Worm (Caenorhabditis elegans) whole organism, L3 larva: ENCODE measurements around the gene Y57A10A.27.
A peak's percentile ranks its signal among the peaks of the same experiment; 100 is the strongest.

Source experiments
- R02D3.7 ChIP-seq: fragments of 150-350 bp; optimal IDR thresholded peaks from 2 replicates; lab custom pipeline; 2014; ENCODE audit warnings: missing biosample characterization, missing genetic modification characterization
- ZK546.5 ChIP-seq: sonication (generic microtip); optimal IDR thresholded peaks from 2 replicates; lab custom pipeline; 2017; ENCODE audit warnings: missing biosample characterization, missing genetic modification characterization
- aly-2 ChIP-seq: fragments of 150-350 bp; optimal IDR thresholded peaks from 2 replicates; lab custom pipeline; 2014; ENCODE audit warnings: missing biosample characterization, missing genetic modification characterization
- ama-1 ChIP-seq: fragments of 150-350 bp; optimal IDR thresholded peaks from 2 replicates; lab custom pipeline; 2018
- ceh-16 ChIP-seq: sonication (generic microtip); optimal IDR thresholded peaks from 2 replicates; lab custom pipeline; 2017; ENCODE audit warnings: missing biosample characterization, missing genetic modification characterization
- ceh-28 ChIP-seq: fragments of 150-350 bp; optimal IDR thresholded peaks from 2 replicates; lab custom pipeline; 2014; ENCODE audit warnings: missing biosample characterization, missing genetic modification reagents, missing genetic modification characterization
- ceh-82 ChIP-seq: fragments of 150-350 bp; optimal IDR thresholded peaks from 2 replicates; lab custom pipeline; 2014; ENCODE audit warnings: missing biosample characterization, missing genetic modification characterization
- ceh-9 ChIP-seq: sonication (generic microtip); optimal IDR thresholded peaks from 2 replicates; lab custom pipeline; 2018; ENCODE audit warnings: missing biosample characterization, missing genetic modification characterization
- daf-12 ChIP-seq: fragments of 150-350 bp; optimal IDR thresholded peaks from 2 replicates; lab custom pipeline; 2014; ENCODE audit warnings: missing biosample characterization, missing genetic modification reagents, missing genetic modification characterization
- egl-27 ChIP-seq: sonication (generic microtip); optimal IDR thresholded peaks from 4 replicates; lab custom pipeline; 2017; ENCODE audit warnings: missing biosample characterization, missing genetic modification reagents, missing genetic modification characterization
- elt-1 ChIP-seq: fragments of 150-350 bp; optimal IDR thresholded peaks from 2 replicates; lab custom pipeline; 2014; ENCODE audit warnings: missing biosample characterization, missing genetic modification characterization
- elt-3 ChIP-seq, 3 experiments: fragments of 150-350 bp in 1 of 3; sonication (generic microtip) in 2 of 3; optimal IDR thresholded peaks; 2 replicates in 2 of 3; 4 replicates in 1 of 3; lab custom pipeline; 2014 to 2017; ENCODE audit warnings: missing biosample characterization in 3 of 3, missing genetic modification characterization in 3 of 3
- fkh-10 ChIP-seq: sonication (generic microtip); optimal IDR thresholded peaks from 2 replicates; lab custom pipeline; 2017; ENCODE audit warnings: missing biosample characterization, missing genetic modification reagents, missing genetic modification characterization
- fkh-2 ChIP-seq: fragments of 150-350 bp; optimal IDR thresholded peaks from 2 replicates; lab custom pipeline; 2014; ENCODE audit warnings: missing biosample characterization, missing genetic modification reagents, missing genetic modification characterization
- fos-1 ChIP-seq: fragments of 150-350 bp; optimal IDR thresholded peaks from 2 replicates; lab custom pipeline; 2014; ENCODE audit warnings: missing biosample characterization, missing genetic modification characterization
- hmg-11 ChIP-seq: sonication (generic microtip); optimal IDR thresholded peaks from 2 replicates; lab custom pipeline; 2016; ENCODE audit warnings: missing genetic modification characterization, missing compliant biosample characterization
- jun-1 ChIP-seq: fragments of 150-350 bp; optimal IDR thresholded peaks from 2 replicates; lab custom pipeline; 2014; ENCODE audit warnings: missing biosample characterization, missing genetic modification reagents, missing genetic modification characterization
- lin-15B ChIP-seq: fragments of 150-350 bp; optimal IDR thresholded peaks from 2 replicates; lab custom pipeline; 2014; ENCODE audit warnings: missing biosample characterization, missing genetic modification characterization
- lin-39 ChIP-seq: fragments of 150-350 bp; optimal IDR thresholded peaks from 2 replicates; lab custom pipeline; 2018; ENCODE audit warnings: missing biosample characterization, missing genetic modification reagents, missing genetic modification characterization
- nfya-1 ChIP-seq: sonication (generic microtip); optimal IDR thresholded peaks from 2 replicates; lab custom pipeline; 2017; ENCODE audit warnings: missing genetic modification characterization, mild to moderate bottlenecking, missing compliant biosample characterization, antibody characterized with exemption, moderate library complexity; ENCODE audit not compliant: insufficient read depth
- nhr-11 ChIP-seq: fragments of 150-350 bp; optimal IDR thresholded peaks from 2 replicates; lab custom pipeline; 2014; ENCODE audit warnings: missing biosample characterization, missing genetic modification characterization
- nhr-12 ChIP-seq: fragments of 150-350 bp; optimal IDR thresholded peaks from 2 replicates; lab custom pipeline; 2014; ENCODE audit warnings: missing biosample characterization, missing genetic modification characterization
- nhr-23 ChIP-seq: fragments of 150-350 bp; optimal IDR thresholded peaks from 2 replicates; lab custom pipeline; 2014; ENCODE audit warnings: missing biosample characterization, missing genetic modification reagents, missing genetic modification characterization
- nhr-237 ChIP-seq: fragments of 150-350 bp; optimal IDR thresholded peaks from 2 replicates; lab custom pipeline; 2014; ENCODE audit warnings: missing biosample characterization, missing genetic modification characterization
- nhr-25 ChIP-seq: sonication (generic microtip); optimal IDR thresholded peaks from 2 replicates; lab custom pipeline; 2017; ENCODE audit warnings: missing biosample characterization, missing genetic modification characterization
- nhr-43 ChIP-seq: sonication (generic microtip); optimal IDR thresholded peaks from 2 replicates; lab custom pipeline; 2016; ENCODE audit warnings: mild to moderate bottlenecking, missing genetic modification characterization, missing compliant biosample characterization; ENCODE audit not compliant: poor library complexity, severe bottlenecking
- nhr-76 ChIP-seq: fragments of 150-350 bp; sonication (generic microtip); optimal IDR thresholded peaks from 5 replicates; lab custom pipeline; 2014; ENCODE audit warnings: missing biosample characterization, missing genetic modification characterization
- pha-4 ChIP-seq: fragments of 150-350 bp; optimal IDR thresholded peaks from 2 replicates; lab custom pipeline; 2014; ENCODE audit warnings: missing biosample characterization, missing genetic modification reagents, missing genetic modification characterization
- pqm-1 ChIP-seq: fragments of 150-350 bp; optimal IDR thresholded peaks from 2 replicates; lab custom pipeline; 2017; ENCODE audit warnings: missing biosample characterization, missing genetic modification characterization, inconsistent platforms
- sea-2 ChIP-seq: fragments of 150-350 bp; sonication (generic microtip); optimal IDR thresholded peaks from 4 replicates; lab custom pipeline; 2014; ENCODE audit warnings: missing biosample characterization, missing genetic modification reagents, missing genetic modification characterization
- skn-1 ChIP-seq: fragments of 150-350 bp; optimal IDR thresholded peaks from 2 replicates; lab custom pipeline; 2014; ENCODE audit warnings: missing biosample characterization, missing genetic modification characterization
- unc-39 ChIP-seq: sonication (generic microtip); optimal IDR thresholded peaks from 4 replicates; lab custom pipeline; 2017; ENCODE audit warnings: missing biosample characterization, missing genetic modification characterization
- zag-1 ChIP-seq: fragments of 150-350 bp; optimal IDR thresholded peaks from 2 replicates; lab custom pipeline; 2014; ENCODE audit warnings: missing biosample characterization, missing genetic modification characterization
- ztf-11 ChIP-seq: fragments of 150-350 bp; optimal IDR thresholded peaks from 2 replicates; lab custom pipeline; 2014; ENCODE audit warnings: missing biosample characterization, missing genetic modification characterization
- ztf-4 ChIP-seq: fragments of 150-350 bp; optimal IDR thresholded peaks from 2 replicates; lab custom pipeline; 2014; ENCODE audit warnings: missing biosample characterization, missing genetic modification characterization

The Y57A10A.27 gene

ce11 chrII:12289085-12289484 lies 14.2 kb upstream of the Y57A10A.27 start, which contains the start of gene Y57A10A.31:
Y57A10A.31 (plus strand) TSS chrII:12289385.
- TF ChIP-seq ceh-9 (tag; lab: Kevin White, UChicago) (no peak), sea-2 (GFP tag; lab: Kevin White, UChicago) (no peak), ama-1 (lab: Kevin White, UChicago) (no peak), ztf-4 (no peak), nhr-237 (tag; lab: Kevin White, UChicago) (no peak), nhr-43 (tag; lab: Kevin White, UChicago) (no peak), aly-2 (tag; lab: Kevin White, UChicago) (no peak), R02D3.7 (tag; lab: Kevin White, UChicago) (no peak), jun-1 (no peak), ceh-28 (no peak), nhr-25 (tag; lab: Kevin White, UChicago) (no peak), hmg-11 (tag; lab: Kevin White, UChicago) (no peak), fkh-2 (tag; lab: Kevin White, UChicago) (no peak), nfya-1 (tag; lab: Kevin White, UChicago) (no peak), ceh-16 (no peak), daf-12 (tag; lab: Kevin White, UChicago) (no peak), zag-1 (tag; lab: Kevin White, UChicago) (no peak)

ce11 chrII:12284045-12284444 lies 9.2 kb upstream of the Y57A10A.27 start:
- no peak for TF ChIP-seq unc-39 (tag; lab: Kevin White, UChicago)
- TF ChIP-seq pqm-1 = no peak
- no peak for TF ChIP-seq ceh-82 (tag; lab: Kevin White, UChicago)
- no peak for TF ChIP-seq fos-1 (tag; lab: Kevin White, UChicago)

ce11 chrII:12280360-12280759 lies 5.5 kb upstream of the Y57A10A.27 start, which contains the start of gene ife-5:
ife-5 (plus strand) TSS chrII:12280660.
- no peak for TF ChIP-seq fkh-10
- TF ChIP-seq daf-12 (tag; lab: Kevin White, UChicago) = no peak
- TF ChIP-seq nhr-23 = no peak
- TF ChIP-seq lin-15B (tag; lab: Kevin White, UChicago) = no peak
- TF ChIP-seq egl-27 (tag; lab: Kevin White, UChicago) = no peak
- no peak for TF ChIP-seq skn-1
- TF ChIP-seq R02D3.7 (tag; lab: Kevin White, UChicago) = no peak
- TF ChIP-seq nhr-11 (tag; lab: Kevin White, UChicago) = no peak
- no peak for TF ChIP-seq sea-2 (GFP tag; lab: Kevin White, UChicago)
- TF ChIP-seq aly-2 (tag; lab: Kevin White, UChicago) = no peak
- no peak for TF ChIP-seq ceh-82 (tag; lab: Kevin White, UChicago)
- TF ChIP-seq ztf-4 = no peak
- TF ChIP-seq zag-1 (tag; lab: Kevin White, UChicago) = no peak
- no peak for TF ChIP-seq jun-1
- no peak for TF ChIP-seq fos-1 (tag; lab: Kevin White, UChicago)
- TF ChIP-seq ceh-28 = no peak
- TF ChIP-seq ztf-11 (tag; lab: Kevin White, UChicago) = no peak

ce11 chrII:12279259-12279658 lies 4.4 kb upstream of the Y57A10A.27 start, which contains the start of the genes tric-1B.2 and Y57A10A.29:
tric-1B.2 (minus strand) TSS chrII:12279387.
Y57A10A.29 (plus strand) TSS chrII:12279561.
- TF ChIP-seq zag-1 (tag; lab: Kevin White, UChicago) (no peak), ZK546.5 (no peak), pha-4 (tag; lab: Kevin White, UChicago) (peak; percentile 7), pqm-1 (no peak), hmg-11 (tag; lab: Kevin White, UChicago) (peak; percentile 51), fos-1 (tag; lab: Kevin White, UChicago) (no peak)
- TF ChIP-seq, all 47 proteins: peak for 2

ce11 chrII:12278602-12279001 lies 3.8 kb upstream of the Y57A10A.27 start:
- TF ChIP-seq lin-39 (tag; lab: Kevin White, UChicago) (no peak), nhr-25 (tag; lab: Kevin White, UChicago) (no peak), nhr-12 (tag; lab: Kevin White, UChicago) (no peak), egl-27 (tag; lab: Kevin White, UChicago) (no peak), elt-3 (tag; optimal IDR thresholded peaks at IDR 0.05; lab: Kevin White, UChicago) (no peak), nhr-76 (tag; lab: Kevin White, UChicago) (no peak), elt-1 (tag; lab: Kevin White, UChicago) (no peak), nhr-43 (tag; lab: Kevin White, UChicago) (no peak), fkh-2 (tag; lab: Kevin White, UChicago) (no peak), ceh-9 (tag; lab: Kevin White, UChicago) (no peak)
